Fruit fly (Drosophila melanogaster): ENCODE measurements around the gene ScpX.

DNA sequence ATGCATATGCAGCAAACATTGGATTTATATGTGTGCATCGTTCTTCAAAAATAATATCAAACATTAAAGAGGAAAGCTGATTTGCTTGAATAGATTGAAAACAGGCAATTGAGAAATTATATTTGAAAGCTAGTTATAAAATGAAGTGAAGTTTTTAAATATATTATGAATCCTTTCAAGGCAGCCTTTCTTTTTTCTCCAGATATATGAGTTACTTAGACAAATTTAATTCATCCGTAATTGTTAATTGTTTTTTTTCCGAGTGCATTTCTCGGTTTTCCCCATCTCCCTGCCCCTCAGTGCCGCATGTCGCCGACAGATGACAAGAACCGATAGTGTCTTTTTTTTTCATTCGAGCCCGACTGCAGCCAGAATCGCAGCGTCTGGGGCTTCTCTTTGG lies 40.8 kb downstream of the ScpX start:
- TF ChIP-seq pad (GFP tag; optimal IDR thresholded peaks at IDR 0.05) (no peak), CG14711 (tag; optimal IDR thresholded peaks at IDR 0.05) (no peak), Hr96 (GFP tag; optimal IDR thresholded peaks at IDR 0.05) (no peak), tj (GFP tag; optimal IDR thresholded peaks at IDR 0.05) (no peak), CG7045 (GFP tag; optimal IDR thresholded peaks at IDR 0.05) (no peak), bab1 (GFP tag; optimal IDR thresholded peaks at IDR 0.05) (no peak), toe (GFP tag; optimal IDR thresholded peaks at IDR 0.05) (no peak)
